Worm (Caenorhabditis elegans) whole organism, late embryonic: ENCODE measurements around the gene gnrr-2.

Experiments
- C08G9.2 ChIP-seq: sonication (generic microtip); optimal IDR thresholded peaks from 2 replicates; lab custom pipeline; 2016; ENCODE audit warnings: mild to moderate bottlenecking, missing genetic modification characterization, moderate library complexity, missing compliant biosample characterization
- F13H6.1 ChIP-seq: sonication (generic microtip); optimal IDR thresholded peaks from 2 replicates; lab custom pipeline; 2016; ENCODE audit warnings: missing genetic modification characterization, missing compliant biosample characterization
- ahr-1 ChIP-seq: sonication (generic microtip); optimal IDR thresholded peaks from 2 replicates; lab custom pipeline; 2016; ENCODE audit warnings: missing genetic modification characterization, missing compliant biosample characterization
- ama-1 ChIP-seq: fragments of 150-350 bp; optimal IDR thresholded peaks from 2 replicates; lab custom pipeline; 2014
- ceh-2 ChIP-seq: sonication (generic microtip); optimal IDR thresholded peaks from 2 replicates; lab custom pipeline; 2016; ENCODE audit warnings: missing genotype, missing genetic modification characterization, missing compliant biosample characterization
- ceh-22 ChIP-seq: sonication (generic microtip); optimal IDR thresholded peaks from 2 replicates; lab custom pipeline; 2017; ENCODE audit warnings: missing biosample characterization, missing genetic modification characterization
- ceh-24 ChIP-seq: sonication (generic microtip); optimal IDR thresholded peaks from 2 replicates; lab custom pipeline; 2016; ENCODE audit warnings: mild to moderate bottlenecking, missing genetic modification characterization, missing compliant biosample characterization
- ceh-30 ChIP-seq: fragments of 150-350 bp; optimal IDR thresholded peaks from 2 replicates; lab custom pipeline; 2014; ENCODE audit warnings: missing biosample characterization, missing genetic modification characterization
- ceh-34 ChIP-seq: sonication (generic microtip); optimal IDR thresholded peaks from 2 replicates; lab custom pipeline; 2016; ENCODE audit warnings: mild to moderate bottlenecking, missing genetic modification characterization, missing compliant biosample characterization
- ceh-48 ChIP-seq: sonication (generic microtip); optimal IDR thresholded peaks from 2 replicates; lab custom pipeline; 2016; ENCODE audit warnings: missing genetic modification characterization, inconsistent platforms, missing compliant biosample characterization
- ceh-6 ChIP-seq: fragments of 200-800 bp; sonication (Bioruptor generic); optimal IDR thresholded peaks from 2 replicates; lab custom pipeline; 2018; ENCODE audit warnings: mild to moderate bottlenecking, missing genetic modification characterization, missing compliant biosample characterization
- che-1 ChIP-seq: sonication (generic microtip); optimal IDR thresholded peaks from 2 replicates; lab custom pipeline; 2016; ENCODE audit warnings: mild to moderate bottlenecking, missing genetic modification characterization, missing compliant biosample characterization
- dmd-4 ChIP-seq: sonication (generic microtip); optimal IDR thresholded peaks from 2 replicates; lab custom pipeline; 2016; ENCODE audit warnings: borderline replicate concordance, missing genetic modification characterization, missing compliant biosample characterization
- dve-1 ChIP-seq: sonication (generic microtip); optimal IDR thresholded peaks from 2 replicates; lab custom pipeline; 2017; ENCODE audit warnings: antibody characterized with exemption, mild to moderate bottlenecking, missing genetic modification characterization, missing compliant biosample characterization
- ets-4 ChIP-seq: sonication (generic microtip); optimal IDR thresholded peaks from 2 replicates; lab custom pipeline; 2016; ENCODE audit warnings: missing genetic modification characterization, missing compliant biosample characterization
- fkh-10 ChIP-seq: fragments of 150-350 bp; optimal IDR thresholded peaks from 2 replicates; lab custom pipeline; 2014; ENCODE audit warnings: missing biosample characterization, missing genetic modification reagents, missing genetic modification characterization
- fkh-6 ChIP-seq: sonication (generic microtip); optimal IDR thresholded peaks from 2 replicates; lab custom pipeline; 2016; ENCODE audit warnings: missing genetic modification characterization, missing compliant biosample characterization
- gmeb-2 ChIP-seq: sonication (generic microtip); optimal IDR thresholded peaks from 2 replicates; lab custom pipeline; 2016; ENCODE audit warnings: missing genetic modification characterization, inconsistent platforms, missing compliant biosample characterization
- hlh-13 ChIP-seq: fragments of 200-800 bp; sonication (Bioruptor generic); optimal IDR thresholded peaks from 2 replicates; lab custom pipeline; 2018; ENCODE audit warnings: mild to moderate bottlenecking, missing genetic modification characterization, missing compliant biosample characterization
- hlh-15 ChIP-seq: sonication (generic microtip); optimal IDR thresholded peaks from 2 replicates; lab custom pipeline; 2016; ENCODE audit warnings: missing genetic modification characterization, missing compliant biosample characterization
- hlh-30 ChIP-seq: sonication (generic microtip); optimal IDR thresholded peaks from 2 replicates; lab custom pipeline; 2017; ENCODE audit warnings: antibody characterized with exemption, missing genetic modification characterization, missing compliant biosample characterization; ENCODE audit not compliant: insufficient read depth
- hlh-6 ChIP-seq: sonication (generic microtip); optimal IDR thresholded peaks from 2 replicates; lab custom pipeline; 2016; ENCODE audit warnings: missing genotype, missing genetic modification characterization, missing compliant biosample characterization
- hlh-8 ChIP-seq: sonication (generic microtip); optimal IDR thresholded peaks from 2 replicates; lab custom pipeline; 2016; ENCODE audit warnings: missing genotype, missing genetic modification characterization, missing compliant biosample characterization
- lin-11 ChIP-seq: fragments of 200-800 bp; sonication (Bioruptor generic); optimal IDR thresholded peaks from 2 replicates; lab custom pipeline; 2018; ENCODE audit warnings: mild to moderate bottlenecking, missing genetic modification characterization, missing compliant biosample characterization
- madf-2 ChIP-seq: sonication (generic microtip); optimal IDR thresholded peaks from 2 replicates; lab custom pipeline; 2017; ENCODE audit warnings: missing genetic modification characterization, missing compliant biosample characterization
- nfya-1 ChIP-seq: sonication (generic microtip); optimal IDR thresholded peaks from 2 replicates; lab custom pipeline; 2017; ENCODE audit warnings: missing genetic modification characterization, mild to moderate bottlenecking, missing compliant biosample characterization, antibody characterized with exemption, moderate library complexity
- nhr-232 ChIP-seq: sonication (generic microtip); optimal IDR thresholded peaks from 2 replicates; lab custom pipeline; 2016; ENCODE audit warnings: missing genetic modification characterization, missing compliant biosample characterization
- npax-4 ChIP-seq: sonication (generic microtip); optimal IDR thresholded peaks from 2 replicates; lab custom pipeline; 2016; ENCODE audit warnings: missing genetic modification characterization, missing compliant biosample characterization
- pag-3 ChIP-seq: sonication (generic microtip); optimal IDR thresholded peaks from 2 replicates; lab custom pipeline; 2016; ENCODE audit warnings: missing compliant biosample characterization, missing genetic modification characterization, borderline replicate concordance
- pat-9 ChIP-seq: fragments of 200-800 bp; sonication (Bioruptor generic); optimal IDR thresholded peaks from 2 replicates; lab custom pipeline; 2018; ENCODE audit warnings: mild to moderate bottlenecking, missing genetic modification characterization, moderate library complexity, missing compliant biosample characterization
- pha-4 ChIP-seq: fragments of 150-350 bp; optimal IDR thresholded peaks from 2 replicates; lab custom pipeline; 2018; ENCODE audit warnings: missing biosample characterization, missing genetic modification reagents, missing genetic modification characterization
- pqm-1 ChIP-seq: sonication (generic microtip); optimal IDR thresholded peaks from 2 replicates; lab custom pipeline; 2016; ENCODE audit warnings: missing genetic modification characterization, missing compliant biosample characterization
- pros-1 ChIP-seq: fragments of 150-350 bp; optimal IDR thresholded peaks from 2 replicates; lab custom pipeline; 2014; ENCODE audit warnings: missing biosample characterization, missing genetic modification reagents, missing genetic modification characterization
- ref-2 ChIP-seq: sonication (generic microtip); optimal IDR thresholded peaks from 2 replicates; lab custom pipeline; 2016; ENCODE audit warnings: missing genetic modification characterization, missing compliant biosample characterization
- rnt-1 ChIP-seq: sonication (generic microtip); optimal IDR thresholded peaks from 2 replicates; lab custom pipeline; 2016; ENCODE audit warnings: missing genetic modification characterization, missing compliant biosample characterization
- sdc-2 ChIP-seq: sonication (generic microtip); optimal IDR thresholded peaks from 2 replicates; lab custom pipeline; 2016; ENCODE audit warnings: missing genotype, missing genetic modification characterization, missing compliant biosample characterization
- sox-2 ChIP-seq: fragments of 200-800 bp; sonication (Bioruptor generic); IDR thresholded peaks from 2 replicates; pipeline ENCODE4 v1.3.6; 2022; ENCODE audit warnings: missing genetic modification reagents, missing genetic modification characterization, missing compliant biosample characterization
- sox-4 ChIP-seq: sonication (generic microtip); optimal IDR thresholded peaks from 2 replicates; lab custom pipeline; 2017; ENCODE audit warnings: mild to moderate bottlenecking, missing genetic modification characterization, inconsistent platforms, missing compliant biosample characterization
- tbx-2 ChIP-seq: sonication (generic microtip); optimal IDR thresholded peaks from 2 replicates; lab custom pipeline; 2016; ENCODE audit warnings: missing genetic modification characterization, missing compliant biosample characterization
- tbx-7 ChIP-seq: sonication (generic microtip); optimal IDR thresholded peaks from 2 replicates; lab custom pipeline; 2016; ENCODE audit warnings: missing genotype, missing genetic modification characterization, missing compliant biosample characterization
- unc-3 ChIP-seq, 2 experiments: fragments of 200-800 bp in 1 of 2; sonication (Bioruptor generic) in 1 of 2; sonication (generic microtip) in 1 of 2; conservative IDR thresholded peaks in 1 of 2; optimal IDR thresholded peaks in 1 of 2; 2 replicates each; pipeline versions ENCODE4 v1.3.6 to Lab custom; 2016 to 2022; ENCODE audit warnings: missing compliant biosample characterization in 2 of 2, missing genetic modification characterization in 2 of 2, missing genetic modification reagents in 1 of 2
- unc-42 ChIP-seq: sonication (generic microtip); optimal IDR thresholded peaks from 2 replicates; lab custom pipeline; 2016; ENCODE audit warnings: missing genotype, missing genetic modification characterization, missing compliant biosample characterization
- unc-55 ChIP-seq: sonication (generic microtip); optimal IDR thresholded peaks from 2 replicates; lab custom pipeline; 2017; ENCODE audit warnings: missing biosample characterization, missing genetic modification reagents, missing genetic modification characterization

gnrr-2 gene

DNA sequence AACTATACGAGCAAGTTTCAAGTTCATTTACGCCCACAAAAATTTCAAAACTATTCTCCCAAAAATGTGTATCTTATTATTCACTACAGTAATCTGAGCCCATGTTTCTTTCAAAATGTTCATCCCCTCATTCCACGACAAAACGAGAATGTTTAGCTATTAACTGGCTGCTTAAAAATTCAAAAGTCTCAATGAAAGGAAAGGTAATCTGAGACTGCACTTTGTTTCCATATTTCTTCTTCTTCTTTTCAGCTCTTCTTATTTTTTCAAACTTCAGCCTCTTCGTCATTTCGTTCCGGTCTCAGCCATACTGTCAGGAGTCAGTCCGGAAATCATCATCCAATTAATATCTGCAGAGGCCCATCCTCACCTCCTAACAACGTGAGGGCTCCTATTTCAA is 36.1 kb upstream of the gnrr-2 start, which contains the start of gene unc-39:
Gene unc-39 (plus strand): TSS at position 301 of the 400 bp plus-strand sequence.
- TF ChIP-seq hlh-30 (tag; lab: Kevin White, UChicago): no peak
- no peak for TF ChIP-seq pha-4 (tag; lab: Kevin White, UChicago)
- TF ChIP-seq sox-4 (tag; lab: Kevin White, UChicago): no peak
- TF ChIP-seq ceh-24: no peak
- TF ChIP-seq lin-11 (tag; lab: Kevin White, UChicago): no peak
- no peak for TF ChIP-seq che-1 (tag; lab: Kevin White, UChicago)
- TF ChIP-seq pag-3: no peak
- no peak for TF ChIP-seq hlh-15 (tag; lab: Kevin White, UChicago)
- TF ChIP-seq ceh-6 (GFP tag; lab: Kevin White, UChicago): no peak
- TF ChIP-seq nhr-232 (tag; lab: Kevin White, UChicago): no peak
- no peak for TF ChIP-seq madf-2 (tag; lab: Kevin White, UChicago)
- TF ChIP-seq ama-1 (lab: Kevin White, UChicago): no peak
- no peak for TF ChIP-seq sox-2 (GFP tag; lab: Robert Waterston, UW)
- TF ChIP-seq sdc-2 (tag; lab: Kevin White, UChicago): no peak

ce11 chrV:14378052-14378451 is 30.8 kb upstream of the gnrr-2 start:
- TF ChIP-seq ceh-48 (tag; lab: Kevin White, UChicago) (no peak), rnt-1 (tag; lab: Kevin White, UChicago) (no peak), ref-2 (tag; lab: Kevin White, UChicago) (no peak), unc-55 (no peak), tbx-2 (tag; lab: Kevin White, UChicago) (no peak), pat-9 (no peak), tbx-7 (tag; lab: Kevin White, UChicago) (no peak)

- TF ChIP-seq dve-1 (tag; lab: Kevin White, UChicago): no peak
- TF ChIP-seq ref-2 (tag; lab: Kevin White, UChicago): no peak
- no peak for TF ChIP-seq ceh-2
- TF ChIP-seq pat-9: no peak
- no peak for TF ChIP-seq sox-2 (GFP tag; lab: Robert Waterston, UW)
- no peak for TF ChIP-seq pqm-1 (tag; lab: Kevin White, UChicago)
- no peak for TF ChIP-seq fkh-6 (tag; lab: Kevin White, UChicago)
These were observed 29.9 kb upstream of the gnrr-2 start, which contains the start of gene npr-43 for ce11 chrV:14378986-14379385. npr-43 (minus strand) TSS chrV:14379086.

DNA sequence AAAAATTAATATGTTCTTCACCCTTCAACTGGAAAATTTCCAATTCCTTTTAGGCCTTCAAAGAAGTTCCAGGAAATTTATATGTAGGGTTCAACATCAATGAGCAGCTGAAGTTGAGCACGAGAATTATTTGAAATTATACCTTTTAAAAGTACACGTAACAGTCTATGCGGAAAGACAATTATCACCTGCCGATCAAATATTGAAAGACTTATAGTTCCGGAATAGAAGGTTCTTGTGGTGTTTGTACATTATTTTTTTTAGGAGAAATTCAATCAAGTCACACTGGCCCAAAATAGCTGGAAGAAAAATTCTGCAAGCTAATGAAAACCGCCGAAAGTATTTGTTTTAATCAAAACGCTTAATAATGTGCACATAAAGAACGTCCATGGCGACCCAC is 28.6 kb upstream of the gnrr-2 start:
- TF ChIP-seq rnt-1 (tag; lab: Kevin White, UChicago) (no peak), gmeb-2 (no peak), unc-3 (GFP tag; conservative IDR thresholded peaks at IDR 0.05; lab: Robert Waterston, UW) (no peak), unc-3 (tag; optimal IDR thresholded peaks at IDR 0.05; lab: Kevin White, UChicago) (no peak), C08G9.2 (no peak), hlh-8 (tag; lab: Kevin White, UChicago) (no peak), ama-1 (lab: Kevin White, UChicago) (no peak), F13H6.1 (no peak), ceh-24 (no peak), pqm-1 (tag; lab: Kevin White, UChicago) (no peak), ahr-1 (tag; lab: Kevin White, UChicago) (no peak), pros-1 (tag; lab: Kevin White, UChicago) (no peak), ets-4 (tag; lab: Kevin White, UChicago) (no peak), ceh-22 (tag; lab: Kevin White, UChicago) (no peak), npax-4 (tag; lab: Kevin White, UChicago) (no peak), dve-1 (tag; lab: Kevin White, UChicago) (no peak)

ce11 chrV:14391830-14392229 is 17.0 kb upstream of the gnrr-2 start, which contains the start of gene C15H11.10:
C15H11.10 (plus strand) TSS chrV:14392130.
- no peak for TF ChIP-seq dve-1 (tag; lab: Kevin White, UChicago)
- TF ChIP-seq unc-3 (GFP tag; conservative IDR thresholded peaks at IDR 0.05; lab: Robert Waterston, UW): no peak
- no peak for TF ChIP-seq unc-3 (tag; optimal IDR thresholded peaks at IDR 0.05; lab: Kevin White, UChicago)
- no peak for TF ChIP-seq fkh-10
- TF ChIP-seq nfya-1: no peak
- TF ChIP-seq ceh-34: no peak
- TF ChIP-seq tbx-7 (tag; lab: Kevin White, UChicago): no peak
- no peak for TF ChIP-seq unc-42
- no peak for TF ChIP-seq tbx-2 (tag; lab: Kevin White, UChicago)
- no peak for TF ChIP-seq ceh-30 (tag; lab: Kevin White, UChicago)
- no peak for TF ChIP-seq dmd-4 (tag; lab: Kevin White, UChicago)
- TF ChIP-seq hlh-30 (tag; lab: Kevin White, UChicago): no peak
- no peak for TF ChIP-seq unc-55
- no peak for TF ChIP-seq pros-1 (tag; lab: Kevin White, UChicago)
- no peak for TF ChIP-seq hlh-6 (tag; lab: Kevin White, UChicago)
- TF ChIP-seq hlh-13 (GFP tag; lab: Kevin White, UChicago): no peak
- TF ChIP-seq, all 69 proteins: peak for 0
